Worm (Caenorhabditis elegans): Measurements from ENCODE around the gene ilys-3.

- no peak for TF ChIP-seq unc-62 (GFP tag; optimal IDR thresholded peaks at IDR 0.05)
- no peak for TF ChIP-seq drap-1 (GFP tag; optimal IDR thresholded peaks at IDR 0.05)
Observed at ce11 chrIV:2507824-2508223, 43.6 kb downstream of the ilys-3 start, which contains the start of gene Y69A2AR.22.
